Worm (Caenorhabditis elegans) whole organism, L3 larva: ENCODE results near the gene F26F4.5.

Experiments used
- aly-2 ChIP-seq: fragments of 150-350 bp; optimal IDR thresholded peaks from 2 replicates; lab custom pipeline; 2014; ENCODE audit warnings: missing biosample characterization, missing genetic modification characterization
- ama-1 ChIP-seq: fragments of 150-350 bp; optimal IDR thresholded peaks from 2 replicates; lab custom pipeline; 2018
- ceh-82 ChIP-seq: fragments of 150-350 bp; optimal IDR thresholded peaks from 2 replicates; lab custom pipeline; 2014; ENCODE audit warnings: missing biosample characterization, missing genetic modification characterization
- ceh-9 ChIP-seq: sonication (generic microtip); optimal IDR thresholded peaks from 2 replicates; lab custom pipeline; 2018; ENCODE audit warnings: missing biosample characterization, missing genetic modification characterization
- egl-27 ChIP-seq: sonication (generic microtip); optimal IDR thresholded peaks from 4 replicates; lab custom pipeline; 2017; ENCODE audit warnings: missing biosample characterization, missing genetic modification reagents, missing genetic modification characterization
- egl-5 ChIP-seq: fragments of 150-350 bp; optimal IDR thresholded peaks from 2 replicates; lab custom pipeline; 2017; ENCODE audit warnings: missing biosample characterization, missing genetic modification reagents, missing genetic modification characterization, inconsistent platforms
- elt-1 ChIP-seq: fragments of 150-350 bp; optimal IDR thresholded peaks from 2 replicates; lab custom pipeline; 2014; ENCODE audit warnings: missing biosample characterization, missing genetic modification characterization
- elt-2 ChIP-seq: sonication (generic microtip); optimal IDR thresholded peaks from 2 replicates; lab custom pipeline; 2016; ENCODE audit warnings: missing genetic modification reagents, mild to moderate bottlenecking, missing genetic modification characterization, missing compliant biosample characterization
- elt-3 ChIP-seq, 3 experiments: fragments of 150-350 bp in 1 of 3; sonication (generic microtip) in 2 of 3; optimal IDR thresholded peaks; 2 replicates in 2 of 3; 4 replicates in 1 of 3; lab custom pipeline; 2014 to 2017; ENCODE audit warnings: missing biosample characterization in 3 of 3, missing genetic modification characterization in 3 of 3
- eor-1 ChIP-seq, 2 experiments: fragments of 150-350 bp; optimal IDR thresholded peaks; 2 replicates each; lab custom pipeline; 2014 to 2018; ENCODE audit warnings: missing biosample characterization in 2 of 2, missing genetic modification characterization in 2 of 2
- fkh-10 ChIP-seq: sonication (generic microtip); optimal IDR thresholded peaks from 2 replicates; lab custom pipeline; 2017; ENCODE audit warnings: missing biosample characterization, missing genetic modification reagents, missing genetic modification characterization
- fkh-2 ChIP-seq: fragments of 150-350 bp; optimal IDR thresholded peaks from 2 replicates; lab custom pipeline; 2014; ENCODE audit warnings: missing biosample characterization, missing genetic modification reagents, missing genetic modification characterization
- fos-1 ChIP-seq: fragments of 150-350 bp; optimal IDR thresholded peaks from 2 replicates; lab custom pipeline; 2014; ENCODE audit warnings: missing biosample characterization, missing genetic modification characterization
- lin-15B ChIP-seq: fragments of 150-350 bp; optimal IDR thresholded peaks from 2 replicates; lab custom pipeline; 2014; ENCODE audit warnings: missing biosample characterization, missing genetic modification characterization
- lin-39 ChIP-seq: fragments of 150-350 bp; optimal IDR thresholded peaks from 2 replicates; lab custom pipeline; 2018; ENCODE audit warnings: missing biosample characterization, missing genetic modification reagents, missing genetic modification characterization
- lsy-12 ChIP-seq: sonication (generic microtip); optimal IDR thresholded peaks from 2 replicates; lab custom pipeline; 2016; ENCODE audit warnings: mild to moderate bottlenecking, missing genetic modification characterization, missing compliant biosample characterization
- mdl-1 ChIP-seq: fragments of 150-350 bp; optimal IDR thresholded peaks from 2 replicates; lab custom pipeline; 2014; ENCODE audit warnings: missing biosample characterization, missing genetic modification characterization
- mml-1 ChIP-seq: fragments of 150-350 bp; sonication (generic microtip); optimal IDR thresholded peaks from 3 replicates; lab custom pipeline; 2014; ENCODE audit warnings: missing biosample characterization, missing genetic modification characterization
- nfya-1 ChIP-seq: sonication (generic microtip); optimal IDR thresholded peaks from 2 replicates; lab custom pipeline; 2017; ENCODE audit warnings: missing genetic modification characterization, mild to moderate bottlenecking, missing compliant biosample characterization, antibody characterized with exemption, moderate library complexity; ENCODE audit not compliant: insufficient read depth
- nhr-11 ChIP-seq: fragments of 150-350 bp; optimal IDR thresholded peaks from 2 replicates; lab custom pipeline; 2014; ENCODE audit warnings: missing biosample characterization, missing genetic modification characterization
- nhr-12 ChIP-seq: fragments of 150-350 bp; optimal IDR thresholded peaks from 2 replicates; lab custom pipeline; 2014; ENCODE audit warnings: missing biosample characterization, missing genetic modification characterization
- nhr-23 ChIP-seq: fragments of 150-350 bp; optimal IDR thresholded peaks from 2 replicates; lab custom pipeline; 2014; ENCODE audit warnings: missing biosample characterization, missing genetic modification reagents, missing genetic modification characterization
- nhr-25 ChIP-seq: sonication (generic microtip); optimal IDR thresholded peaks from 2 replicates; lab custom pipeline; 2017; ENCODE audit warnings: missing biosample characterization, missing genetic modification characterization
- nhr-43 ChIP-seq: sonication (generic microtip); optimal IDR thresholded peaks from 2 replicates; lab custom pipeline; 2016; ENCODE audit warnings: mild to moderate bottlenecking, missing genetic modification characterization, missing compliant biosample characterization; ENCODE audit not compliant: poor library complexity, severe bottlenecking
- nhr-67 ChIP-seq: fragments of 150-350 bp; optimal IDR thresholded peaks from 2 replicates; lab custom pipeline; 2014; ENCODE audit warnings: missing biosample characterization, missing genetic modification characterization
- nhr-76 ChIP-seq: fragments of 150-350 bp; sonication (generic microtip); optimal IDR thresholded peaks from 5 replicates; lab custom pipeline; 2014; ENCODE audit warnings: missing biosample characterization, missing genetic modification characterization
- pha-4 ChIP-seq: fragments of 150-350 bp; optimal IDR thresholded peaks from 2 replicates; lab custom pipeline; 2014; ENCODE audit warnings: missing biosample characterization, missing genetic modification reagents, missing genetic modification characterization
- pqm-1 ChIP-seq: fragments of 150-350 bp; optimal IDR thresholded peaks from 2 replicates; lab custom pipeline; 2017; ENCODE audit warnings: missing biosample characterization, missing genetic modification characterization, inconsistent platforms
- snpc-4 ChIP-seq: fragments of 150-350 bp; optimal IDR thresholded peaks from 2 replicates; lab custom pipeline; 2014; ENCODE audit warnings: missing biosample characterization, missing genetic modification characterization
- tbx-2 ChIP-seq: sonication (generic microtip); optimal IDR thresholded peaks from 2 replicates; lab custom pipeline; 2016; ENCODE audit warnings: mild to moderate bottlenecking, missing genetic modification characterization, missing compliant biosample characterization
- unc-62 ChIP-seq: fragments of 150-350 bp; sonication (generic microtip); optimal IDR thresholded peaks from 4 replicates; lab custom pipeline; 2014; ENCODE audit warnings: missing biosample characterization, missing genetic modification reagents, missing genetic modification characterization
- ztf-4 ChIP-seq: fragments of 150-350 bp; optimal IDR thresholded peaks from 2 replicates; lab custom pipeline; 2014; ENCODE audit warnings: missing biosample characterization, missing genetic modification characterization

Gene F26F4.5

DNA sequence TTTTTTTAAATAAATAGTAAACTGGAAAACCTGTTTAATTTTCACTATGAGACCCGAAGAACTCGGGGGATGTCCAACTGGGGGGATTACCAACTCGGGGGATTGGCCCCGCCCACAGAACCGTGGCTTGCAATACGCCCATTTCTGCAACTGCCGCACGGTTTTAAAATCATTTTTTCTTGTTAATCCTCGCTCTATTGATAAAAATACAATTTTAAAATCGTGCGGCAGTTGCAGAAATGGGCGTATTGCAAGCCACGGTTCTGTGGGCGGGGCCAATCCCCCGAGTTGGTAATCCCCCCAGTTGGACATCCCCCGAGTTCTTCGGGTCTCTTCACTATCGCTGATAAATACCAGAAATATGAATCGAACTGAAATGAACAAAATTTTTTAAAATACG is 31.0 kb upstream of the F26F4.5 start, which contains the start of gene mmab-1:
Gene mmab-1, minus strand, starts transcription at position 95 of the 400 bp plus-strand sequence.
- TF ChIP-seq nhr-43 (tag; lab: Kevin White, UChicago) (peak; percentile 71), nfya-1 (tag; lab: Kevin White, UChicago) (peak; percentile 28), lin-39 (tag; lab: Kevin White, UChicago) (peak; percentile 6)
- TF ChIP-seq, all 47 proteins: peak for 3; not testable (repeated sequence) for 44

DNA sequence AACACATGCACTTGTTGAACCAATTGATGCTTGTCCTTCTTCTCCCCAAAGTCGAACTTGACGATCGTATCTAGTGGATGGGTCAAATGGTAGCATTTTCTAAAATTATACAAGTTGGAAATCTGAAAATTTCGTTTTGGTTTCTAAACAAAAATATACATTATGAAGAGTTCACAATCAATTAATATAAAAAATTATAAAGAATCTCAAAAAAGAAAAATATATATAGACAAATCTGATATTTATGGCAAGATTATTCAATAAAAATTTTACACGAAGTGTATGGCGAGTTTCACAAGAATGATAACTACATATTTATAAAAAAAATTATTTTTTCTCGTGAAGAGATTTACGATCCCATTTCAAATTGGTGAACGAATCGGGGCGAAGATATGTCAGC is 29.2 kb upstream of the F26F4.5 start, which contains the start of gene ula-1:
Gene ula-1, minus strand, starts transcription at position 101 of the 400 bp plus-strand sequence.
- TF ChIP-seq lin-15B (tag; lab: Kevin White, UChicago) = no peak
- TF ChIP-seq nhr-43 (tag; lab: Kevin White, UChicago) = no peak
- no peak for TF ChIP-seq snpc-4 (tag; lab: Kevin White, UChicago)
- TF ChIP-seq fkh-2 = no peak
- no peak for TF ChIP-seq nhr-76 (tag; lab: Kevin White, UChicago)
- TF ChIP-seq nhr-12 (tag; lab: Kevin White, UChicago) = no peak
- TF ChIP-seq aly-2 (tag; lab: Kevin White, UChicago) = no peak

DNA sequence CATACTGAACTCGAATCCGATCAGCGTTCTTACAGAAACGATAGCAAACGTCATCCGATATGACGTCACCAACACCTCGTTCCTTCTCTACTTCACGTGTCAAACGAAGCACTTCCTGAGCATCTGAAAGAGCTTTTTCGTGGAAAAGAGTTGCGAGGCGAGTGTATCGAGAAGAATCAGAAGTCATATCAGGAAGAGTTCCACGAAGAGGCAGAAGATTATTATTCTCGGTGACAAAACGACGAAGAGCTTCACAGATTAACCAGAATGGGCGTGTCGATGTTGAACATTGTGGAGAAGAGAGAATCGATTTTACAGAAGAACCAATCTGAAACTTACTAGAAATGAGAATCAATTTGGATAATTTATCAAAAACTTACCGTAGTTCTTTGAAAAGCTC is 27.9 kb upstream of the F26F4.5 start:
- TF ChIP-seq lin-15B (tag; lab: Kevin White, UChicago) = no peak
- TF ChIP-seq nhr-25 = no peak
- TF ChIP-seq pha-4 (tag; lab: Kevin White, UChicago) = no peak
- no peak for TF ChIP-seq elt-2
- TF ChIP-seq snpc-4 (tag; lab: Kevin White, UChicago) = no peak
- TF ChIP-seq aly-2 (tag; lab: Kevin White, UChicago) = no peak
- TF ChIP-seq fkh-10 (GFP tag; lab: Kevin White, UChicago) = no peak
- TF ChIP-seq lsy-12 (tag; lab: Kevin White, UChicago) = no peak
- no peak for TF ChIP-seq ztf-4 (tag; lab: Kevin White, UChicago)
- no peak for TF ChIP-seq nhr-67 (tag; lab: Kevin White, UChicago)
- TF ChIP-seq elt-1 (tag; lab: Kevin White, UChicago) = no peak
- TF ChIP-seq unc-62 (GFP tag; lab: Kevin White, UChicago) = no peak
- no peak for TF ChIP-seq elt-3 (tag; optimal IDR thresholded peaks at IDR 0.05; lab: Kevin White, UChicago)
- TF ChIP-seq nhr-11 (tag; lab: Kevin White, UChicago) = no peak
- no peak for TF ChIP-seq tbx-2 (tag; lab: Kevin White, UChicago)
- no peak for TF ChIP-seq pqm-1 (tag; lab: Kevin White, UChicago)
- TF ChIP-seq, all 47 proteins: peak for 0

DNA sequence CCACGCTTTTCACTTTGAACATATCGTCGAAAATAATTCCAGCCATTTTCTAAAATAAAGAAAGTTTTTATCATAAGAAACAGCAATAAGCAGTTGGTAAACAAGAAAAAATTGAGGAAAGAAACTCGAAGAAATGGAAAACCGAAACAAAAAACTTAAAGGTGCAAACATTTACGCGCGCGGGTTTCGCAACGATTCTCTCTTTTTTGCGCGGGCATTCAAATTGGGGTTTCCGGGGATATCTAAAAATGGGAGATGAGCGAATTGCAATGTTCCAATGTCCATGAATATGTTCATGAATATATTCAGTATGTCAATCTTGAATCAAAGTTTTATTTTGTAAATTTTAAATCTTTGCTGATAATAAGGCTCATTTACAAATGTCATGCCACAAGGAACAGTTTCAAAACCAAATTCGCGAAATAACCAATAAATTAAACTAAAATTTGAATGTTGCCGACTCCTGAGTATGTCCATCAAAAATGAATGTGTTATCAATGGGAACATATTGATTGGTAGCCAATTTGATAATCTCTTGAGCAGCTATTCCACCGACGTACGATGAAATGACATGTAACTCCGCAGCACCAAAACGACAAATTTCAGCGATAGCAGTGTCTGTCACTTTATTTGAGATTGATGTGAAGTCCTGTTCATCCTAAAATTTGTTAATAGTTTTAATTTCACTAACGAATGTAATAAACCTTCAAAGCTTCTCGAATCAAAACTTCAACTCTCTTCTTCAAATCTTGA is 27.1 kb upstream of the F26F4.5 start, which contains the start of gene rpb-8:
Gene rpb-8, minus strand, starts transcription at position 49 of the 753 bp plus-strand sequence.
- TF ChIP-seq ztf-4 (tag; lab: Kevin White, UChicago) (no peak), nhr-25 (peak; percentile 8), egl-5 (tag; lab: Kevin White, UChicago) (peak; percentile 57), ceh-9 (no peak), pha-4 (tag; lab: Kevin White, UChicago) (peak; percentile 71), mml-1 (no peak), elt-2 (peak; percentile 3), nhr-23 (tag; lab: Kevin White, UChicago) (peak; percentile 66), lin-39 (tag; lab: Kevin White, UChicago) (peak; percentile 61), mdl-1 (tag; lab: Kevin White, UChicago) (no peak), nhr-12 (tag; lab: Kevin White, UChicago) (no peak), pqm-1 (tag; lab: Kevin White, UChicago) (no peak), snpc-4 (tag; lab: Kevin White, UChicago) (peak; percentile 37), fos-1 (tag; lab: Kevin White, UChicago) (no peak), ama-1 (peak; percentile 38), lin-15B (tag; lab: Kevin White, UChicago) (peak; percentile 71), nfya-1 (tag; lab: Kevin White, UChicago) (peak; percentile 72), elt-1 (tag; lab: Kevin White, UChicago) (no peak), ceh-82 (tag; lab: Kevin White, UChicago) (no peak), egl-27 (no peak), eor-1 (tag; optimal IDR thresholded peaks at IDR 0.05; lab: Kevin White, UChicago) (no peak), nhr-43 (tag; lab: Kevin White, UChicago) (no peak), unc-62 (GFP tag; lab: Kevin White, UChicago) (no peak)
